Fruit fly (Drosophila melanogaster) whole organism, pupa: ENCODE results near the gene polybromo.

Experiments
- CG10348 ChIP-seq: fragments of 200-800 bp; sonication (Bioruptor generic); IDR thresholded peaks from 2 replicates; pipeline ENCODE4 v1.3.6; 2022; ENCODE audit warnings: missing biosample characterization, missing genetic modification characterization
- CG12605 ChIP-seq: fragments of 200-800 bp; sonication (Bioruptor generic); IDR thresholded peaks from 2 replicates; pipeline ENCODE4 v1.3.6; 2022; ENCODE audit warnings: missing biosample characterization, missing genetic modification characterization
- CG13204 ChIP-seq: fragments of 200-800 bp; sonication (Bioruptor generic); optimal IDR thresholded peaks from 2 replicates; lab custom pipeline; 2018; ENCODE audit warnings: missing biosample characterization, mild to moderate bottlenecking, missing genetic modification characterization, moderate library complexity
- CG14655 ChIP-seq: fragments of 200-800 bp; sonication (Bioruptor generic); optimal IDR thresholded peaks from 3 replicates; lab custom pipeline; 2017; ENCODE audit warnings: mild to moderate bottlenecking, missing biosample characterization, missing genetic modification reagents, missing genetic modification characterization
- CG15710 ChIP-seq: fragments of 200-800 bp; sonication (Bioruptor generic); optimal IDR thresholded peaks from 2 replicates; lab custom pipeline; 2018; ENCODE audit warnings: missing biosample characterization, mild to moderate bottlenecking, missing genetic modification characterization, moderate library complexity
- CG17806 ChIP-seq: fragments of 200-800 bp; sonication (Bioruptor generic); optimal IDR thresholded peaks from 2 replicates; lab custom pipeline; 2018; ENCODE audit warnings: missing biosample characterization, mild to moderate bottlenecking, missing genetic modification characterization, moderate library complexity
- CG32121 ChIP-seq: fragments of 200-800 bp; sonication (Bioruptor generic); IDR thresholded peaks from 2 replicates; pipeline ENCODE4 v1.3.6; 2022; ENCODE audit warnings: missing biosample characterization, missing genetic modification characterization
- CG34367 ChIP-seq: fragments of 200-800 bp; sonication (Bioruptor generic); optimal IDR thresholded peaks from 2 replicates; lab custom pipeline; 2018; ENCODE audit warnings: missing biosample characterization, mild to moderate bottlenecking, missing genetic modification characterization
- CG4496 ChIP-seq: fragments of 200-800 bp; sonication (Bioruptor generic); IDR thresholded peaks from 3 replicates; pipeline ENCODE4 v1.3.6; 2022; ENCODE audit warnings: missing biosample characterization, missing genetic modification characterization
- CG8159 ChIP-seq: fragments of 200-800 bp; sonication (Bioruptor generic); optimal IDR thresholded peaks from 3 replicates; lab custom pipeline; 2018; ENCODE audit warnings: missing biosample characterization, mild to moderate bottlenecking, missing genetic modification characterization, moderate library complexity
- CG8301 ChIP-seq: fragments of 200-800 bp; sonication (Bioruptor generic); optimal IDR thresholded peaks from 2 replicates; lab custom pipeline; 2018; ENCODE audit warnings: missing biosample characterization, mild to moderate bottlenecking, missing genetic modification characterization
- CG9948 ChIP-seq: fragments of 200-800 bp; sonication (Bioruptor generic); optimal IDR thresholded peaks from 2 replicates; lab custom pipeline; 2018; ENCODE audit warnings: missing biosample characterization, mild to moderate bottlenecking, missing genetic modification characterization, moderate library complexity
- D1 ChIP-seq: fragments of 200-800 bp; sonication (Bioruptor generic); optimal IDR thresholded peaks from 2 replicates; lab custom pipeline; 2018; ENCODE audit warnings: missing biosample characterization, mild to moderate bottlenecking, missing genetic modification characterization, moderate library complexity
- EcR ChIP-seq: fragments of 200-800 bp; sonication (Bioruptor generic); optimal IDR thresholded peaks from 3 replicates; lab custom pipeline; 2019; ENCODE audit warnings: missing biosample characterization, missing genetic modification characterization, mild to moderate bottlenecking, moderate library complexity, missing genetic modification reagents
- Ets98B ChIP-seq: fragments of 200-800 bp; sonication (Bioruptor generic); IDR thresholded peaks from 2 replicates; pipeline ENCODE4 v1.3.6; 2022; ENCODE audit warnings: missing biosample characterization, missing genetic modification characterization
- Pif1A ChIP-seq: fragments of 200-800 bp; sonication (Bioruptor generic); optimal IDR thresholded peaks from 3 replicates; lab custom pipeline; 2016; ENCODE audit warnings: missing biosample characterization, missing genetic modification characterization
- Pif1B ChIP-seq: fragments of 200-800 bp; sonication (Bioruptor generic); optimal IDR thresholded peaks from 3 replicates; lab custom pipeline; 2016; ENCODE audit warnings: missing biosample characterization, missing genetic modification characterization
- Snoo ChIP-seq: fragments of 200-800 bp; sonication (Bioruptor generic); optimal IDR thresholded peaks from 3 replicates; lab custom pipeline; 2017; ENCODE audit warnings: missing biosample characterization, mild to moderate bottlenecking, missing genetic modification characterization, inconsistent platforms
- fd96Ca ChIP-seq: fragments of 200-800 bp; sonication (Bioruptor generic); IDR thresholded peaks from 3 replicates; pipeline ENCODE4 v1.3.6; 2022; ENCODE audit warnings: missing biosample characterization, missing genetic modification characterization
- gl ChIP-seq: fragments of 200-800 bp; sonication (Bioruptor generic); optimal IDR thresholded peaks from 2 replicates; lab custom pipeline; 2018; ENCODE audit warnings: missing biosample characterization, mild to moderate bottlenecking, missing genetic modification characterization
- rn ChIP-seq: fragments of 200-800 bp; sonication (Bioruptor generic); IDR thresholded peaks from 2 replicates; pipeline ENCODE4 v1.3.6; 2022; ENCODE audit warnings: missing biosample characterization, missing genetic modification characterization

The polybromo gene

DNA sequence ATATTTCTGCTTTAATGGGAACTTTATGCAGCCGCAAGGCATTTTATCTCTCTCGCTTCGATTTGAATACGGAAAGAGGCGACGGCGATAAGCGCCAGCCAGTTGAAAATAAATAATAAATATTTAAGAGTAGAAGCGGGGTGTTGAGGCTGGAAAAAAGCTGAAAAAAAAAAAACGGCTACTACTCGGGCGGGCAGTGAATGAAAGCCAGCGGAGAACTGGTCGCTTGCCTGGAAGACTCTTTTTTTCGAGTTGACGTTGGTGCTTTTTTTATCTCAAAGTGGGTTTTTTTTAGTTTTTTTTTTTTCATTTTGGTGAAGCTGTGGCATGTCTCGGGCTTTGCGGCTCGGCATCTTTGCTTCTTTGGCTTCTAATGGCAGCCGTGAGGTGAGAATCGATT, 31.6 kb downstream of the polybromo start:
- TF ChIP-seq CG10348 (GFP tag; lab: Robert Waterston, UW) (no peak), Ets98B (GFP tag; lab: Robert Waterston, UW) (no peak), CG32121 (GFP tag; lab: Robert Waterston, UW) (no peak; the same call in 1 of the 2 replicates), Pif1B (GFP tag; lab: Kevin White, UChicago) (no peak), CG14655 (GFP tag; lab: Kevin White, UChicago) (peak; percentile 26), gl (tag; lab: Kevin White, UChicago) (no peak), rn (peak; percentile 31; the same call in 1 of the 2 replicates), EcR (GFP tag; lab: Kevin White, UChicago) (no peak), CG4496 (GFP tag; lab: Robert Waterston, UW) (peak; percentile 40; the same call in 1 of the 3 replicates), CG12605 (GFP tag; lab: Robert Waterston, UW) (no peak; the same call in 1 of the 2 replicates), D1 (tag; lab: Kevin White, UChicago) (no peak), CG9948 (tag; lab: Kevin White, UChicago) (no peak), Snoo (tag; lab: Kevin White, UChicago) (no peak), CG8159 (tag; lab: Kevin White, UChicago) (no peak), Pif1A (GFP tag; lab: Kevin White, UChicago) (peak; percentile 1), CG15710 (no peak), CG17806 (tag; lab: Kevin White, UChicago) (no peak), CG8301 (tag; lab: Kevin White, UChicago) (no peak), CG13204 (GFP tag; lab: Kevin White, UChicago) (no peak), CG34367 (tag; lab: Kevin White, UChicago) (no peak), fd96Ca (GFP tag; lab: Robert Waterston, UW) (no peak)

DNA sequence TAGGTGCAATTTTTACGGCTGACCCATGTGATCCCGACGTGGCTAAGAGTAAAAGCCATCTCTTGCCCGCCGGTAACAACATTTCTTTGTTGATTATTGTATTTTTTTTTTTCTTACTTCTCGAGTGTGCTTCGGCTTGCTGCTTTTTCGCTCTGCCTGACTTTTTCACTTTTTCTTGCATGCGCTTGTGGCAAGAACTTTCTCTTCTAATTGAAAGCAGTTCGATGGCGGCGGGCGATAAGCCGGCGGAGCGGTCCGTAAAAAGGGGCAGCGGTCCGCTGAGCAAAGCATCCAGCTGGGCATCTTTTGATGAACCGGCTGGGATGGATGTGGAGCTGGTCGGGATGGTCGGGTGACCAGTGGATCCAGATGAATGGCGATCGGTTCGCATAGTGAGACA, 32.0 kb downstream of the polybromo start:
- TF ChIP-seq Pif1A (GFP tag; lab: Kevin White, UChicago), result no peak
- no peak for TF ChIP-seq CG9948 (tag; lab: Kevin White, UChicago)
- no peak for TF ChIP-seq CG8159 (tag; lab: Kevin White, UChicago)
- TF ChIP-seq gl (tag; lab: Kevin White, UChicago), result no peak
- no peak for TF ChIP-seq CG14655 (GFP tag; lab: Kevin White, UChicago)
- no peak for TF ChIP-seq CG4496 (GFP tag; lab: Robert Waterston, UW)
- TF ChIP-seq CG17806 (tag; lab: Kevin White, UChicago), result no peak
- no peak for TF ChIP-seq CG10348 (GFP tag; lab: Robert Waterston, UW)
- no peak for TF ChIP-seq Pif1B (GFP tag; lab: Kevin White, UChicago)
- no peak for TF ChIP-seq CG8301 (tag; lab: Kevin White, UChicago)

DNA sequence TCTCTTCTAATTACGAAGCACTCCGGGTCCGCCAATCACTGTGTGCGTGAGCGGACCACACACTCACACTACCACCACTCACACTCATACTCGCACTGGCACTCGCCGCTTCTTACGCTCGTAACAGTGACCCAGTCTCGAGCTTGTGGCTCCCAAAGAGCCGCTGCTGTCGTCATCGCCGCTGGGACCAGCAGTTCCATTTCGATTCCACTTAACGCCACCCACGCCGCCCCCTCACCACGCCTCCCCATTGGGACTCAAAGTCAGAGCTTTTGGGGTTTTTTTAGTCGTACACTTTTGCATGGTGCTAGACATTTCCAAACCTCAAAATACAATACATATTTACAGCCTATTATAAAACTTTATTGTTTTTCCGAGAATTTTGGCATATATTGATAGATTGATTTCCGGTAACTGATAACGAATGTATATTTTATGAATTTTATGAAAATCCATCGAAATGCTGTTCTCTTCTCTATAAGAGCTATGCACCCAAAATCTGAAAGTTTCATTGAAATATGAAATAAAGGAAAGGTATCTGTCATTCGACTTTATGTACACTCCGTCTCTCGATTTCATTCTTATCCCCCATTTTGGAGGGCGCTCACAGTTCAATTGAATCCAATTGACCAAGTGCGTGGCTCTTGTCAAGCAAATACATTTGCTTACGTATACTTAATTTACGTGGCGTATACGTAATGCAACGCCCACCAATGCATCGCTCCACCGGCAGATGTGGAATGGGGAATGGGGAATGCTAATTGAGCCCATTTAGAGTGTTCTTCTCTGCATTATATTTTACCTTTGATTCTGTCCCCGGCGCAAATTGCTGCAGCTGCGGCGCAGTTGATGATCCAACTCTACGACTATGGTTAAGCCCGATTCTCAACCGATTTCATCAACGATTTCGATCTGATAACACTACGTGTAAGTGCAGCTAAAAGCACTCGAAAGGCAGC, 33.5 kb downstream of the polybromo start, which contains the start of gene CG42331:
CG42331 (plus strand) TSS at position 909 of the 959 bp plus-strand sequence.
- no peak for TF ChIP-seq CG10348 (GFP tag; lab: Robert Waterston, UW)
- TF ChIP-seq Ets98B (GFP tag; lab: Robert Waterston, UW), result no peak; the same call in 1 of the 2 replicates
- TF ChIP-seq CG4496 (GFP tag; lab: Robert Waterston, UW), result 0 out of 3 replicates have a peak, but pooled peaks have one; percentile 17
- no peak for TF ChIP-seq Snoo (tag; lab: Kevin White, UChicago)
- TF ChIP-seq fd96Ca (GFP tag; lab: Robert Waterston, UW), result peak; percentile 47; the same call in 2 of the 3 replicates
- no peak for TF ChIP-seq CG32121 (GFP tag; lab: Robert Waterston, UW)
- no peak for TF ChIP-seq CG13204 (GFP tag; lab: Kevin White, UChicago)

DNA sequence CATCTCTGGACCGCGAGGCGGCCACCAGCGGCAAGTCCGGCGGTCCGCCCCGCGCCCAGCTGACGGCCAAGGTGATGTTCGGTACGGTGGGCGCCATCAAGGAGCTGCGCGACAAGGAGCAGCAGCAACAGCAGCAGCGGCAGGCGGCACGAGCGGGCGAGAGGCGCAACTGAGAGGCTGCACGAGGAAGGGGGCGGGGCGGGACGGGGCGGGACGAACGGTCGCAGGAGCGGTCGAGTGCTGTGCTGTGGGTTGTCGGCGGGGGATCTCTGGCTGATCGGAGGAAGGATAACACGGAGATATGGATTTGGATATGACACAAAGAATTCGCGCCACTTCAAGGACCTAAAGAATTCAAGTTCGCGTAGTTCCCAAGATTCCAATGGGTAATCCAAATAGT, 35.5 kb downstream of the polybromo start:
- no peak for TF ChIP-seq Pif1B (GFP tag; lab: Kevin White, UChicago)
- no peak for TF ChIP-seq CG8301 (tag; lab: Kevin White, UChicago)
- TF ChIP-seq CG13204 (GFP tag; lab: Kevin White, UChicago), result no peak
- no peak for TF ChIP-seq CG12605 (GFP tag; lab: Robert Waterston, UW)
- no peak for TF ChIP-seq CG34367 (tag; lab: Kevin White, UChicago)
- TF ChIP-seq fd96Ca (GFP tag; lab: Robert Waterston, UW), result no peak
- TF ChIP-seq rn, result no peak
- TF ChIP-seq CG32121 (GFP tag; lab: Robert Waterston, UW), result no peak
- TF ChIP-seq CG10348 (GFP tag; lab: Robert Waterston, UW), result no peak
- TF ChIP-seq CG15710, result no peak

DNA sequence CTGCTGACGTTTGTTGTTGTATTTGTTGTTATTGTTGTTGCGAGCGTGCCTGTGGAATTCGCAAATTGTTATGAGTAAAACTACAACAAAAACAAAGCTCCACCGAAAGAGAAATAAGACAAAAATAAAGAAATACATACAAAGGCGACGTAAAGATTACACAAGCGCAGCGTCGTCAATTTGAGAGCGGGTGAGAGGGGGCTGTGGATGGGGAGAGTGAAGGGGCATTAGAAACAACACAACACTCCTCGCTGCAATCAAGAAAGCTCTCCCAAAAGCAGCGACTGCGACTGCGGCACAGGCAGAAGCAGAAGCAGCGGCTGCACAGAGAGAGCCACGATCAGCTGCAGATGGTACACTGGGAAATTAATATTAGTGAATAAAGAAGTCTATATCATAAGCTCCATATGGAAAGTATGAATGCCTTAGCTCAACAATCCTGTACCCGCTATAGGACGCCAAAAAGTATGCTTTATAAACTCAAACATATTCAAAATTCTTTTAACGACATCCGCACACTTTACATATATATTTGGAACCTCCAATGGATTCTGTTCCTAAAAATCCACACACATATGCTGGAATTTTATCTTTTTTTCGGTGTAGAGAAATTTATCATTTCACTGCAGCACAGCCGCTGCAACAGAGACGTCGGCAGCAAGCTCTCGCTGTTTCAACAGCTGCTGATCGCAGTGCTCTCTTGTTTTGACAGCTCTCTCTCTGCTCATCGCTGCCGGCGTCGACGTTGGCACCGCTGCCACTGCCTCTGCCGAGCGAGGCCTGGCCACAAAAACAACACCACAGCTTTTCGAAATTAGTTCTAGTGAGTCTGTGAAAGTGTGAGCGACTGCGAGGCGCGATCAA, 36.3 kb downstream of the polybromo start, which contains the start of gene CG13631:
CG13631 (plus strand) TSS at position 814 of the 864 bp plus-strand sequence.
- TF ChIP-seq CG8301 (tag; lab: Kevin White, UChicago) (peak; percentile 97), CG14655 (GFP tag; lab: Kevin White, UChicago) (peak; percentile 97), D1 (tag; lab: Kevin White, UChicago) (peak; percentile 63), CG10348 (GFP tag; lab: Robert Waterston, UW) (peak; percentile 94), CG12605 (GFP tag; lab: Robert Waterston, UW) (peak; percentile 86), CG8159 (tag; lab: Kevin White, UChicago) (peak; percentile 91), rn (peak; percentile 93), gl (tag; lab: Kevin White, UChicago) (peak; percentile 67), CG15710 (peak; percentile 86), CG9948 (tag; lab: Kevin White, UChicago) (peak; percentile 92), Ets98B (GFP tag; lab: Robert Waterston, UW) (peak; percentile 95), CG4496 (GFP tag; lab: Robert Waterston, UW) (peak; percentile 96), Pif1A (GFP tag; lab: Kevin White, UChicago) (peak; percentile 96), fd96Ca (GFP tag; lab: Robert Waterston, UW) (peak; percentile 98), Pif1B (GFP tag; lab: Kevin White, UChicago) (peak; percentile 96), CG13204 (GFP tag; lab: Kevin White, UChicago) (no peak), CG32121 (GFP tag; lab: Robert Waterston, UW) (peak; percentile 97), CG34367 (tag; lab: Kevin White, UChicago) (peak; percentile 78), Snoo (tag; lab: Kevin White, UChicago) (peak; percentile 95), CG17806 (tag; lab: Kevin White, UChicago) (peak; percentile 88), EcR (GFP tag; lab: Kevin White, UChicago) (no peak)
- TF ChIP-seq, all 21 proteins: peak for 19
